Worm (Caenorhabditis elegans): ENCODE data around the gene ZK686.3.

ZK686.3 gene

ce11 chrIII:7768963-7769362 is at the start of gene ZK686.3:
Gene ZK686.3, minus strand, starts transcription at chrIII:7769063.
- TF ChIP-seq skn-1 (tag; optimal IDR thresholded peaks at IDR 0.05), result no peak
- no peak for TF ChIP-seq nhr-48 (tag; optimal IDR thresholded peaks at IDR 0.05)
- no peak for TF ChIP-seq nhr-41 (GFP tag; IDR thresholded peaks at IDR 0.05)
- TF ChIP-seq daf-8 (GFP tag; IDR thresholded peaks at IDR 0.05), result no peak
- TF ChIP-seq nhr-42 (GFP tag; IDR thresholded peaks at IDR 0.05), result no peak
- no peak for TF ChIP-seq rbr-2 (tag; optimal IDR thresholded peaks at IDR 0.05)
- TF ChIP-seq cey-2 (tag; optimal IDR thresholded peaks at IDR 0.05; ENCODE audit: borderline replicate concordance, insufficient read depth), result no peak
- TF ChIP-seq ceh-28 (tag; optimal IDR thresholded peaks at IDR 0.05), result no peak
- no peak for TF ChIP-seq zfp-2 (tag; optimal IDR thresholded peaks at IDR 0.05)
- no peak for TF ChIP-seq spr-1 (tag; optimal IDR thresholded peaks at IDR 0.05)
- TF ChIP-seq unc-130 (GFP tag; optimal IDR thresholded peaks at IDR 0.05), result no peak
- no peak for TF ChIP-seq T26A8.4 (GFP tag; IDR thresholded peaks at IDR 0.05)
- no peak for TF ChIP-seq aha-1 (tag)
- no peak for TF ChIP-seq nhr-76 (tag; optimal IDR thresholded peaks at IDR 0.05)

ce11 chrIII:7816463-7816862 is 47.6 kb upstream of the ZK686.3 start:
- TF ChIP-seq nhr-6 (tag; optimal IDR thresholded peaks at IDR 0.05) (peak; percentile 100), ctbp-1 (GFP tag; IDR thresholded peaks at IDR 0.05) (no peak), dve-1 (tag; optimal IDR thresholded peaks at IDR 0.05; ENCODE audit: insufficient read depth) (no peak), Y75B8A.6 (GFP tag; IDR thresholded peaks at IDR 0.05) (no peak), Y48G9A.11 (GFP tag; IDR thresholded peaks at IDR 0.05) (no peak)

- TF ChIP-seq D1046.2 (GFP tag; IDR thresholded peaks at IDR 0.05) (no peak), jun-1 (tag; optimal IDR thresholded peaks at IDR 0.05) (no peak), unc-62 (GFP tag; optimal IDR thresholded peaks at IDR 0.05 in 1 of 2) (no peak), unc-62 (tag; optimal IDR thresholded peaks at IDR 0.05) (no peak), ZK546.5 (tag; optimal IDR thresholded peaks at IDR 0.05) (no peak), nhr-76 (tag; optimal IDR thresholded peaks at IDR 0.05) (no peak), nhr-6 (tag; optimal IDR thresholded peaks at IDR 0.05) (peak; percentile 100), nhr-48 (tag; optimal IDR thresholded peaks at IDR 0.05) (no peak), madf-9 (GFP tag; conservative IDR thresholded peaks at IDR 0.05) (no peak)
These were observed 46.9 kb upstream of the ZK686.3 start for ce11 chrIII:7815571-7816348.

ce11 chrIII:7815056-7815366 is 46.1 kb upstream of the ZK686.3 start:
- TF ChIP-seq unc-62 (GFP tag; optimal IDR thresholded peaks at IDR 0.05 in 1 of 2) (peak in 1 of 2 experiments; percentile 49), unc-62 (tag; optimal IDR thresholded peaks at IDR 0.05) (no peak), zfp-2 (tag; optimal IDR thresholded peaks at IDR 0.05) (no peak), hlh-11 (tag; optimal IDR thresholded peaks at IDR 0.05) (no peak)

- TF ChIP-seq unc-62 (GFP tag; optimal IDR thresholded peaks at IDR 0.05 in 1 of 2), result no peak
- TF ChIP-seq unc-62 (tag; optimal IDR thresholded peaks at IDR 0.05), result no peak
- no peak for TF ChIP-seq tag-97 (GFP tag; IDR thresholded peaks at IDR 0.05)
- TF ChIP-seq pha-4 (GFP tag; IDR thresholded peaks at IDR 0.05), result no peak
- TF ChIP-seq pha-4 (tag; optimal IDR thresholded peaks at IDR 0.05), result no peak
- TF ChIP-seq nhr-6 (tag; optimal IDR thresholded peaks at IDR 0.05), result peak; percentile 100
- no peak for TF ChIP-seq F10B5.3 (tag; optimal IDR thresholded peaks at IDR 0.05)
These were observed 45.5 kb upstream of the ZK686.3 start, which contains the start of gene egl-5 for ce11 chrIII:7814159-7815055. Gene egl-5, plus strand, starts transcription at chrIII:7814374.

Data from whole organism, L4 larva.